Worm (Caenorhabditis elegans) whole organism, L1 larva: ENCODE data around the gene exos-2.

Experiments used
- alr-1 ChIP-seq: fragments of 200-800 bp; sonication (Bioruptor generic); optimal IDR thresholded peaks from 2 replicates; lab custom pipeline; 2018; ENCODE audit warnings: borderline replicate concordance, mild to moderate bottlenecking, missing genetic modification characterization, missing compliant biosample characterization
- ceh-82 ChIP-seq, 3 experiments: fragments of 150-350 bp in 1 of 3; sonication (generic microtip) in 2 of 3; optimal IDR thresholded peaks; 2 replicates each; lab custom pipeline; 2014 to 2017; ENCODE audit warnings: missing biosample characterization in 3 of 3, missing genetic modification characterization in 3 of 3
- hpl-2 ChIP-seq: fragments of 150-350 bp; optimal IDR thresholded peaks from 2 replicates; lab custom pipeline; 2014; ENCODE audit warnings: missing biosample characterization, missing genetic modification reagents, missing genetic modification characterization
- isw-1 ChIP-seq: fragments of 200-800 bp; sonication (Bioruptor generic); IDR thresholded peaks from 2 replicates; pipeline ENCODE4 v1.3.6; 2022; ENCODE audit warnings: missing genetic modification characterization, missing compliant biosample characterization
- lin-13 ChIP-seq: fragments of 150-350 bp; optimal IDR thresholded peaks from 2 replicates; lab custom pipeline; 2014; ENCODE audit warnings: missing biosample characterization, missing genetic modification reagents, missing genetic modification characterization
- lin-15B ChIP-seq: fragments of 150-350 bp; sonication (generic microtip); optimal IDR thresholded peaks from 3 replicates; lab custom pipeline; 2014; ENCODE audit warnings: missing biosample characterization, missing genetic modification characterization
- nhr-71 ChIP-seq: sonication (generic microtip); optimal IDR thresholded peaks from 2 replicates; lab custom pipeline; 2016; ENCODE audit warnings: mild to moderate bottlenecking, missing genetic modification characterization, moderate library complexity, missing compliant biosample characterization
- nhr-76 ChIP-seq: sonication (generic microtip); optimal IDR thresholded peaks from 2 replicates; lab custom pipeline; 2017; ENCODE audit warnings: missing biosample characterization, missing genetic modification characterization
- snpc-4 ChIP-seq: fragments of 150-350 bp; optimal IDR thresholded peaks from 2 replicates; lab custom pipeline; 2014; ENCODE audit warnings: missing biosample characterization, missing genetic modification characterization
- tlp-1 ChIP-seq: fragments of 150-350 bp; optimal IDR thresholded peaks from 2 replicates; lab custom pipeline; 2014; ENCODE audit warnings: missing biosample characterization, missing genetic modification characterization
- unc-130 ChIP-seq: fragments of 150-350 bp; optimal IDR thresholded peaks from 2 replicates; lab custom pipeline; 2017; ENCODE audit warnings: missing biosample characterization, missing genetic modification characterization, inconsistent platforms

- no peak for TF ChIP-seq nhr-76 (tag; lab: Kevin White, UChicago)
- no peak for TF ChIP-seq lin-13 (GFP tag; lab: Kevin White, UChicago)
- TF ChIP-seq lin-15B (tag; lab: Kevin White, UChicago), result no peak
- TF ChIP-seq nhr-71, result no peak
- TF ChIP-seq alr-1 (tag; lab: Kevin White, UChicago), result no peak
- no peak for TF ChIP-seq ceh-82 (tag; optimal IDR thresholded peaks at IDR 0.05; lab: Kevin White, UChicago)
- TF ChIP-seq isw-1 (GFP tag; lab: Robert Waterston, UW), result no peak
- TF ChIP-seq tlp-1, result no peak
- no peak for TF ChIP-seq hpl-2 (GFP tag; lab: Kevin White, UChicago)
- no peak for TF ChIP-seq unc-130 (tag; lab: Kevin White, UChicago)
- TF ChIP-seq snpc-4 (tag; lab: Kevin White, UChicago), result no peak
Measured at ce11 chrIV:6457472-6457871, 42.2 kb downstream of the exos-2 start, which contains the start of gene lgc-10.
